Worm (Caenorhabditis elegans): ENCODE measurements around the gene nos-1.

ce11 chrII:10975239-10975638 lies 22.3 kb upstream of the nos-1 start, which contains the start of gene ptp-3:
- no peak for TF ChIP-seq snpc-4 (tag; optimal IDR thresholded peaks at IDR 0.05)
- TF ChIP-seq ama-1 (optimal IDR thresholded peaks at IDR 0.05) = no peak
- no peak for TF ChIP-seq nhr-11 (tag; optimal IDR thresholded peaks at IDR 0.05)
- TF ChIP-seq unc-55 (GFP tag; optimal IDR thresholded peaks at IDR 0.05) = no peak
- no peak for TF ChIP-seq unc-62 (GFP tag; optimal IDR thresholded peaks at IDR 0.05)
- TF ChIP-seq mab-5 (tag; optimal IDR thresholded peaks at IDR 0.05) = no peak
